Worm (Caenorhabditis elegans) whole organism, late embryonic: ENCODE measurements around the gene B0336.7.

Experiments used
- C08G9.2 ChIP-seq: sonication (generic microtip); optimal IDR thresholded peaks from 2 replicates; lab custom pipeline; 2016; ENCODE audit warnings: mild to moderate bottlenecking, missing genetic modification characterization, moderate library complexity, missing compliant biosample characterization
- C38D4.7 ChIP-seq: fragments of 200-800 bp; sonication (Bioruptor generic); optimal IDR thresholded peaks from 2 replicates; lab custom pipeline; 2018; ENCODE audit warnings: mild to moderate bottlenecking, missing genetic modification characterization, moderate library complexity, missing compliant biosample characterization
- F13H6.1 ChIP-seq: sonication (generic microtip); optimal IDR thresholded peaks from 2 replicates; lab custom pipeline; 2016; ENCODE audit warnings: missing genetic modification characterization, missing compliant biosample characterization
- K02D7.2 ChIP-seq: sonication (generic microtip); optimal IDR thresholded peaks from 2 replicates; lab custom pipeline; 2017; ENCODE audit warnings: mild to moderate bottlenecking, missing genetic modification characterization, missing compliant biosample characterization
- K09A11.1 ChIP-seq: sonication (generic microtip); optimal IDR thresholded peaks from 2 replicates; lab custom pipeline; 2017; ENCODE audit warnings: antibody characterized with exemption, mild to moderate bottlenecking, missing genetic modification characterization, missing compliant biosample characterization; ENCODE audit not compliant: insufficient read depth
- Y22D7AL.16 ChIP-seq: sonication (generic microtip); optimal IDR thresholded peaks from 2 replicates; lab custom pipeline; 2016; ENCODE audit warnings: missing genetic modification characterization, missing compliant biosample characterization
- ama-1 ChIP-seq: fragments of 150-350 bp; optimal IDR thresholded peaks from 2 replicates; lab custom pipeline; 2014
- ceh-18 ChIP-seq: sonication (generic microtip); optimal IDR thresholded peaks from 2 replicates; lab custom pipeline; 2016; ENCODE audit warnings: missing genetic modification characterization, missing compliant biosample characterization
- ceh-19 ChIP-seq: fragments of 200-800 bp; sonication (Bioruptor generic); optimal IDR thresholded peaks from 2 replicates; lab custom pipeline; 2018; ENCODE audit warnings: mild to moderate bottlenecking, missing genetic modification characterization, missing compliant biosample characterization
- ceh-2 ChIP-seq: sonication (generic microtip); optimal IDR thresholded peaks from 2 replicates; lab custom pipeline; 2016; ENCODE audit warnings: missing genotype, missing genetic modification characterization, missing compliant biosample characterization
- ceh-22 ChIP-seq: sonication (generic microtip); optimal IDR thresholded peaks from 2 replicates; lab custom pipeline; 2017; ENCODE audit warnings: missing biosample characterization, missing genetic modification characterization
- ceh-31 ChIP-seq: sonication (generic microtip); optimal IDR thresholded peaks from 2 replicates; lab custom pipeline; 2016; ENCODE audit warnings: missing genetic modification characterization, missing compliant biosample characterization
- ceh-34 ChIP-seq: sonication (generic microtip); optimal IDR thresholded peaks from 2 replicates; lab custom pipeline; 2016; ENCODE audit warnings: mild to moderate bottlenecking, missing genetic modification characterization, missing compliant biosample characterization
- ceh-45 ChIP-seq: fragments of 200-800 bp; sonication (Bioruptor generic); IDR thresholded peaks from 2 replicates; pipeline ENCODE4 v1.3.6; 2022; ENCODE audit warnings: missing genetic modification reagents, missing genetic modification characterization, missing compliant biosample characterization
- ceh-48 ChIP-seq: sonication (generic microtip); optimal IDR thresholded peaks from 2 replicates; lab custom pipeline; 2016; ENCODE audit warnings: missing genetic modification characterization, inconsistent platforms, missing compliant biosample characterization
- che-1 ChIP-seq: sonication (generic microtip); optimal IDR thresholded peaks from 2 replicates; lab custom pipeline; 2016; ENCODE audit warnings: mild to moderate bottlenecking, missing genetic modification characterization, missing compliant biosample characterization
- dmd-4 ChIP-seq: sonication (generic microtip); optimal IDR thresholded peaks from 2 replicates; lab custom pipeline; 2016; ENCODE audit warnings: borderline replicate concordance, missing genetic modification characterization, missing compliant biosample characterization
- dve-1 ChIP-seq: sonication (generic microtip); optimal IDR thresholded peaks from 2 replicates; lab custom pipeline; 2017; ENCODE audit warnings: antibody characterized with exemption, mild to moderate bottlenecking, missing genetic modification characterization, missing compliant biosample characterization
- elt-2 ChIP-seq: sonication (generic microtip); optimal IDR thresholded peaks from 2 replicates; lab custom pipeline; 2016; ENCODE audit warnings: missing genetic modification reagents, missing genetic modification characterization, missing compliant biosample characterization
- elt-4 ChIP-seq: sonication (generic microtip); optimal IDR thresholded peaks from 2 replicates; lab custom pipeline; 2016; ENCODE audit warnings: missing genetic modification characterization, missing compliant biosample characterization
- ets-4 ChIP-seq: sonication (generic microtip); optimal IDR thresholded peaks from 2 replicates; lab custom pipeline; 2016; ENCODE audit warnings: missing genetic modification characterization, missing compliant biosample characterization
- gmeb-2 ChIP-seq: sonication (generic microtip); optimal IDR thresholded peaks from 2 replicates; lab custom pipeline; 2016; ENCODE audit warnings: missing genetic modification characterization, inconsistent platforms, missing compliant biosample characterization
- hlh-13 ChIP-seq: fragments of 200-800 bp; sonication (Bioruptor generic); optimal IDR thresholded peaks from 2 replicates; lab custom pipeline; 2018; ENCODE audit warnings: mild to moderate bottlenecking, missing genetic modification characterization, missing compliant biosample characterization
- hlh-30 ChIP-seq: sonication (generic microtip); optimal IDR thresholded peaks from 2 replicates; lab custom pipeline; 2017; ENCODE audit warnings: antibody characterized with exemption, missing genetic modification characterization, missing compliant biosample characterization; ENCODE audit not compliant: insufficient read depth
- hlh-6 ChIP-seq: sonication (generic microtip); optimal IDR thresholded peaks from 2 replicates; lab custom pipeline; 2016; ENCODE audit warnings: missing genotype, missing genetic modification characterization, missing compliant biosample characterization
- lim-6 ChIP-seq: sonication (generic microtip); optimal IDR thresholded peaks from 2 replicates; lab custom pipeline; 2016; ENCODE audit warnings: missing genetic modification characterization, missing compliant biosample characterization
- madf-2 ChIP-seq: sonication (generic microtip); optimal IDR thresholded peaks from 2 replicates; lab custom pipeline; 2017; ENCODE audit warnings: missing genetic modification characterization, missing compliant biosample characterization
- mec-3 ChIP-seq: sonication (generic microtip); optimal IDR thresholded peaks from 2 replicates; lab custom pipeline; 2016; ENCODE audit warnings: borderline replicate concordance, missing genetic modification characterization, missing compliant biosample characterization
- nfya-1 ChIP-seq: sonication (generic microtip); optimal IDR thresholded peaks from 2 replicates; lab custom pipeline; 2017; ENCODE audit warnings: missing genetic modification characterization, mild to moderate bottlenecking, missing compliant biosample characterization, antibody characterized with exemption, moderate library complexity
- pag-3 ChIP-seq: sonication (generic microtip); optimal IDR thresholded peaks from 2 replicates; lab custom pipeline; 2016; ENCODE audit warnings: missing compliant biosample characterization, missing genetic modification characterization, borderline replicate concordance
- pros-1 ChIP-seq: fragments of 150-350 bp; optimal IDR thresholded peaks from 2 replicates; lab custom pipeline; 2014; ENCODE audit warnings: missing biosample characterization, missing genetic modification reagents, missing genetic modification characterization
- ref-2 ChIP-seq: sonication (generic microtip); optimal IDR thresholded peaks from 2 replicates; lab custom pipeline; 2016; ENCODE audit warnings: missing genetic modification characterization, missing compliant biosample characterization
- rnt-1 ChIP-seq: sonication (generic microtip); optimal IDR thresholded peaks from 2 replicates; lab custom pipeline; 2016; ENCODE audit warnings: missing genetic modification characterization, missing compliant biosample characterization
- sox-2 ChIP-seq: fragments of 200-800 bp; sonication (Bioruptor generic); IDR thresholded peaks from 2 replicates; pipeline ENCODE4 v1.3.6; 2022; ENCODE audit warnings: missing genetic modification reagents, missing genetic modification characterization, missing compliant biosample characterization
- sox-4 ChIP-seq: sonication (generic microtip); optimal IDR thresholded peaks from 2 replicates; lab custom pipeline; 2017; ENCODE audit warnings: mild to moderate bottlenecking, missing genetic modification characterization, inconsistent platforms, missing compliant biosample characterization
- tbx-2 ChIP-seq: sonication (generic microtip); optimal IDR thresholded peaks from 2 replicates; lab custom pipeline; 2016; ENCODE audit warnings: missing genetic modification characterization, missing compliant biosample characterization
- tbx-7 ChIP-seq: sonication (generic microtip); optimal IDR thresholded peaks from 2 replicates; lab custom pipeline; 2016; ENCODE audit warnings: missing genotype, missing genetic modification characterization, missing compliant biosample characterization
- ttx-3 ChIP-seq: sonication (generic microtip); optimal IDR thresholded peaks from 2 replicates; lab custom pipeline; 2016; ENCODE audit warnings: missing genetic modification reagents, missing genetic modification characterization, missing compliant biosample characterization
- unc-42 ChIP-seq: sonication (generic microtip); optimal IDR thresholded peaks from 2 replicates; lab custom pipeline; 2016; ENCODE audit warnings: missing genotype, missing genetic modification characterization, missing compliant biosample characterization
- unc-55 ChIP-seq: sonication (generic microtip); optimal IDR thresholded peaks from 2 replicates; lab custom pipeline; 2017; ENCODE audit warnings: missing biosample characterization, missing genetic modification reagents, missing genetic modification characterization
- unc-86 ChIP-seq: sonication (generic microtip); optimal IDR thresholded peaks from 2 replicates; lab custom pipeline; 2016; ENCODE audit warnings: missing genetic modification characterization, missing compliant biosample characterization
- zip-5 ChIP-seq: sonication (generic microtip); optimal IDR thresholded peaks from 2 replicates; lab custom pipeline; 2016; ENCODE audit warnings: missing genetic modification characterization, missing compliant biosample characterization
- ztf-16 ChIP-seq: sonication (generic microtip); optimal IDR thresholded peaks from 2 replicates; lab custom pipeline; 2017; ENCODE audit warnings: missing genetic modification characterization, missing compliant biosample characterization

Gene B0336.7

DNA sequence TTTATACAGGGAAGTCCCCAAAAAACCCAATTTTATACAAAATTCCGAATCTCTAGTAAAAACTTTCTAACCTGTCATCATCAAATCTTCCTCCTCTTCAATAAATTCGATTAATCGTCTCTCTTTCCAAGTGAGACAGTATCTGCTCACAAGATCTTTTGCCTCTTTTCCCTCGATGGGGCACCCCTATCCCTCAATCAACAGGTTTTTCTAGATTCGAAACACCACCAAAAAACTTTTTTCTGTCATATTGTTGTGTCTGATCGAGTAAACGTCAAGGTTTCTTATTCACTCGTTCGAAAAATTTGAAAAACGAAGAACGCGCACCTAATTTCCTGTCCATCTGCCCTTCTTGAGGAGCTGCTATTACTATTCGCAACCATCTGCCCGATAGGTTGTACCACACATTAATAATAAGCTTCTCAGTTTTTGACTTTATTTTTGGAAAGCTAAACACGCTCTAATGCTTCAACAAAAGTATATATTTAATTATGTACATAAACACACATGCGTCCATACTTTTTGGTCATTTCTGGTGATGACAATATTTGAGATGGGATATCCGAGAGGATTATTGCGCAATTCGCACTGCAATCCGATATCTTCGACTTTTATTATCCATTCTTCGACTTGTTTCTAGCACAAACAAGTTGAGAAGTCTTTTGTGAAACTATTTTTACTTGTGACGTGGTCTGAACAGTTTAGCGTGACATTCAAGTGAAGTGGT, 22.1 kb upstream of the B0336.7 start:
- no peak for TF ChIP-seq hlh-30 (tag; lab: Kevin White, UChicago)
- TF ChIP-seq ceh-34 (tag; lab: Kevin White, UChicago) = peak; percentile 20

DNA sequence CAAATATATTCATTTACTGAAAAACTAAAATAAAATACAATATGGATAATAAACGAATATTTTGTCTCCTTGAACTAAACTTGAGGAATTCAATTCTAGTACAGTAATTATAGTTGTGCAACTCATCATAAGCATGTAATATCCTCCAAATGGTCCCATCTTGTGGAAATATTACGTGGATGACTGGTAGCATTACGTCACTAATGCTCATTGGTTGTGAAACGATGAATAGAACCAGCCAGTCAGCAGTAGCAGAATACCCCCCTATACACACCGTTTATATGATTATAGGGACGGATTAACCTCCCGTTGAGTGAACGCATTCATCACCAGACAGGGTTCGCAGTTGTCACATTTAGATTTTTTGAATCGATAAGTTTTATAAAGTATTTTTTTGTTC, 21.2 kb upstream of the B0336.7 start:
- no peak for TF ChIP-seq ama-1 (lab: Kevin White, UChicago)
- TF ChIP-seq tbx-2 = peak; percentile 17
- TF ChIP-seq zip-5 (tag; lab: Kevin White, UChicago) = no peak
- no peak for TF ChIP-seq ets-4 (tag; lab: Kevin White, UChicago)
- TF ChIP-seq gmeb-2 (tag; lab: Kevin White, UChicago) = no peak
- TF ChIP-seq dmd-4 (tag; lab: Kevin White, UChicago) = no peak
- TF ChIP-seq ceh-45 (GFP tag; lab: Robert Waterston, UW) = no peak

DNA sequence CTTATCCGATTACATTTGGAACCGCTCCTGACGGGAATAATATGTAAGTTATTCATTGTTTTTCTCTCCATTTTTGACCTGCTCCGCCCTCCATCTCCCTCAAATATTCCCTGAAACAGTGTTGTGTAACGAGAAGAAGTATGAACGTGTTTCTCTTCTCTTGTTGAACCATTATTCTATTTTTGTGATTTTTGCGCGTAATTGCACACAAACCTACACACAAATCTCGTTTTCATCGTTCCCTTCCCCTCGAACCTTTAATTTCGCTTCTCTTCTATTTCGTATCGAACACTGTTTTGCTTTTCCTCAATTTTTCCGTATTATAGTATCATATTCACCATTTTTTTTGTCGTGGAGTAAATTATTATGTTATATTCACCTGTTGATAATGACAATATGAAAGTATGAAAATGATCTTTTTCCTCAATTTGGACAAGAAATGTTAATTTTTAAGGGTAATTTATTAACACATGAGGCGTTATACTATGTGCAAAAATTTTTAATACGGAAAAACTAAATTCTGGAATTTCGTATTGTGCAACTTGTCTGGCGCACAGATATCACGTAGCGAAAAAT, 20.1 kb upstream of the B0336.7 start:
- no peak for TF ChIP-seq K02D7.2
- TF ChIP-seq sox-4 (tag; lab: Kevin White, UChicago) = no peak
- TF ChIP-seq pag-3 = no peak
- TF ChIP-seq mec-3 (tag; lab: Kevin White, UChicago) = no peak
- TF ChIP-seq ceh-2 = no peak
- no peak for TF ChIP-seq ceh-48
- TF ChIP-seq unc-42 (tag; lab: Kevin White, UChicago) = no peak
- no peak for TF ChIP-seq ets-4 (tag; lab: Kevin White, UChicago)
- no peak for TF ChIP-seq ama-1 (lab: Kevin White, UChicago)
- TF ChIP-seq ceh-19 (GFP tag; lab: Kevin White, UChicago) = no peak
- TF ChIP-seq madf-2 (tag; lab: Kevin White, UChicago) = no peak
- no peak for TF ChIP-seq ceh-18 (tag; lab: Kevin White, UChicago)
- no peak for TF ChIP-seq unc-86 (tag; lab: Kevin White, UChicago)
- no peak for TF ChIP-seq lim-6 (tag; lab: Kevin White, UChicago)
- TF ChIP-seq C08G9.2 (tag; lab: Kevin White, UChicago) = no peak
- TF ChIP-seq K09A11.1 (tag; lab: Kevin White, UChicago) = no peak
- no peak for TF ChIP-seq ref-2 (tag; lab: Kevin White, UChicago)
- TF ChIP-seq unc-55 = no peak
- TF ChIP-seq ttx-3 = no peak

DNA sequence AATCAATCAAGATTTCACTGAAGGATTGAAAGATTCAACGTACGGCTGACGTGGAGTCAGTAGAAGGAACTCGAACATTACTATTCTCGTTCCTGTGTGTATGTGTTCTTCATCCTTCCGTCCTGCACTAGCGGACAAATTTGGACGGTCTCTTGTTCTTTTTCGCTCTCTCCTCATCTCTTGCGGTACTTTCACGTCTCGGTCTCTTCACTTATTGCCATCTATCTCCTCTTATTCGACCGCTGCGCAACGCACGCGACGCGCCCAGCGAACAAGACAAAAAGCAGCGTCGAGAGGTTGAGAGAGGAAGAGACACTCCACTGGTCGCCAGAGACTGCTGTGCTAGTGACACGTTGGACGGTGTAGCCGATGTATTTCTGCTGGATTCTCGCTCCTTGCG, 18.3 kb upstream of the B0336.7 start:
- TF ChIP-seq lim-6 (tag; lab: Kevin White, UChicago) (peak; percentile 12), hlh-13 (GFP tag; lab: Kevin White, UChicago) (peak; percentile 26), elt-4 (tag; lab: Kevin White, UChicago) (no peak), unc-55 (peak; percentile 58), C38D4.7 (GFP tag; lab: Kevin White, UChicago) (no peak), ceh-34 (tag; lab: Kevin White, UChicago) (peak; percentile 66), sox-2 (GFP tag; lab: Robert Waterston, UW) (peak; percentile 20; the same call in 1 of the 2 replicates), ceh-2 (peak; percentile 36), ttx-3 (no peak), ceh-18 (tag; lab: Kevin White, UChicago) (peak; percentile 40), ceh-19 (GFP tag; lab: Kevin White, UChicago) (peak; percentile 26), sox-4 (tag; lab: Kevin White, UChicago) (no peak), ets-4 (tag; lab: Kevin White, UChicago) (peak; percentile 79), tbx-7 (peak; percentile 22), pros-1 (tag; lab: Kevin White, UChicago) (peak; percentile 71), che-1 (no peak), elt-2 (tag; lab: Kevin White, UChicago) (peak; percentile 45), F13H6.1 (tag; lab: Kevin White, UChicago) (peak; percentile 17), unc-42 (tag; lab: Kevin White, UChicago) (peak; percentile 34), madf-2 (tag; lab: Kevin White, UChicago) (no peak), ceh-22 (tag; lab: Kevin White, UChicago) (peak; percentile 52), dve-1 (tag; lab: Kevin White, UChicago) (peak; percentile 24), hlh-30 (tag; lab: Kevin White, UChicago) (peak; percentile 79), ref-2 (tag; lab: Kevin White, UChicago) (peak; percentile 77), nfya-1 (peak; percentile 84), hlh-6 (tag; lab: Kevin White, UChicago) (peak; percentile 61), ceh-31 (peak; percentile 84), Y22D7AL.16 (no peak), rnt-1 (tag; lab: Kevin White, UChicago) (peak; percentile 70), ztf-16 (tag; lab: Kevin White, UChicago) (peak; percentile 3)
